Worm (Caenorhabditis elegans) whole organism, L2 larva: ENCODE results near the gene C44C1.6.

ENCODE experiments used
- ama-1 ChIP-seq: fragments of 150-350 bp; optimal IDR thresholded peaks from 2 replicates; lab custom pipeline; 2018; ENCODE audit warnings: inconsistent platforms
- dmd-4 ChIP-seq: sonication (generic microtip); optimal IDR thresholded peaks from 2 replicates; lab custom pipeline; 2017; ENCODE audit warnings: missing biosample characterization, missing genetic modification characterization
- elt-3 ChIP-seq: sonication (generic microtip); optimal IDR thresholded peaks from 2 replicates; lab custom pipeline; 2017; ENCODE audit warnings: missing biosample characterization, missing genetic modification characterization
- mab-5 ChIP-seq: fragments of 150-350 bp; optimal IDR thresholded peaks from 2 replicates; lab custom pipeline; 2014; ENCODE audit warnings: missing biosample characterization, missing genetic modification characterization
- nhr-10 ChIP-seq: sonication (generic microtip); optimal IDR thresholded peaks from 2 replicates; lab custom pipeline; 2017; ENCODE audit warnings: missing biosample characterization, missing genetic modification characterization
- nhr-11 ChIP-seq: fragments of 150-350 bp; optimal IDR thresholded peaks from 2 replicates; lab custom pipeline; 2014; ENCODE audit warnings: missing biosample characterization, missing genetic modification characterization
- nhr-237 ChIP-seq: fragments of 150-350 bp; optimal IDR thresholded peaks from 2 replicates; lab custom pipeline; 2014; ENCODE audit warnings: missing biosample characterization, missing genetic modification characterization
- nhr-6 ChIP-seq: fragments of 150-350 bp; optimal IDR thresholded peaks from 2 replicates; lab custom pipeline; 2014; ENCODE audit warnings: missing biosample characterization, missing genetic modification characterization
- unc-39 ChIP-seq: fragments of 150-350 bp; optimal IDR thresholded peaks from 2 replicates; lab custom pipeline; 2014; ENCODE audit warnings: missing biosample characterization, missing genetic modification characterization
- zag-1 ChIP-seq: fragments of 150-350 bp; optimal IDR thresholded peaks from 2 replicates; lab custom pipeline; 2014; ENCODE audit warnings: missing biosample characterization, missing genetic modification characterization

DNA sequence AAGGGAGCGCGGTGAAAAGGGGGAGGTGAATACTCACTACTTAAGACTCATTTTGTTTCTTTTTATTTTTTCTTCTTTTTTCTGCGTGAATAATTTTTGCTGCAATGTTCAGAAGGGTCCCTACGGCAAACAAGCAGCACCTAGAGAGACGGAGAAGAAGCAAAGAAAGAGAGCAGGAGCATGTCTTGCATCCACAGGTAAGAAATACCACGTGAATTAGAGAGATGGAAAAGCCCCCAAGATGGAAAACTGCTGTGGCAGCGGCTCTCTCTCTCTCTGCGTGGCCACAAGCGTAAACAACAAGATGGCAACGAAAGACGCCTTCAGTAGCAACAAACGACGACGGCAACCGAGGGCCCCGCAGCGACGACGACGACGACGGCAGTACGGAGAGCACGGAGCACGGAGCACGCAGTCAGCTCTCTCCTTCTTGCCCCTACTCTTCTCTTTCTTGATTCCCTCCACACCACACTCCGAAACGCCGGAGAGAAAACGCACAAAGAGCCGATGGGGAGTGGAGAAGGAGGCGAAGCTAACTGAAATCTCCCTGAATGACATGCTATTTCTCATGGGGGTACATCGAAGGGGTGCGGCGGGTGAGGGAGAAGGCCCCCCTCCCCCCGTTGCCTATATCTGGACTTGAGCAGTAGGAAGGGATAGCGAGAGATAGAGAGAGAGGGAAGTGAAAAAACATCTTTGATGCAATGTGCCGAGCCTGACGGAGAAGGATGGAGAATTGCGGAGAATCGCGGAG lies 22.8 kb upstream of the C44C1.6 start:
- TF ChIP-seq nhr-237 (tag; lab: Kevin White, UChicago) (no peak), elt-3 (no peak), unc-39 (tag; lab: Kevin White, UChicago) (peak; percentile 48), dmd-4 (tag; lab: Kevin White, UChicago) (no peak), ama-1 (no peak), nhr-11 (no peak), nhr-6 (no peak), mab-5 (peak; percentile 80), zag-1 (tag; lab: Kevin White, UChicago) (peak; percentile 88), nhr-10 (tag; lab: Kevin White, UChicago) (no peak)
